Fruit fly (Drosophila melanogaster): ENCODE results near the gene CG17646.

The CG17646 gene

dm6 chr2L:1737057-1737581 is 4.8 kb downstream of the CG17646 start:
- peak; percentile 67 for TF ChIP-seq CG14711 (tag; optimal IDR thresholded peaks at IDR 0.05)
- TF ChIP-seq Crg-1 (GFP tag; optimal IDR thresholded peaks at IDR 0.05): no peak
- TF ChIP-seq bab1 (GFP tag; optimal IDR thresholded peaks at IDR 0.05): peak; percentile 71
- TF ChIP-seq CG11617 (GFP tag; optimal IDR thresholded peaks at IDR 0.05): no peak
- peak; percentile 21 for TF ChIP-seq CG5204 (GFP tag; optimal IDR thresholded peaks at IDR 0.05)
- TF ChIP-seq Mnt (GFP tag; optimal IDR thresholded peaks at IDR 0.05): peak; percentile 70
- TF ChIP-seq Hr96 (GFP tag; optimal IDR thresholded peaks at IDR 0.05): peak; percentile 26
- TF ChIP-seq CG7101 (tag; optimal IDR thresholded peaks at IDR 0.05): peak; percentile 50
- peak; percentile 57 for TF ChIP-seq pad (GFP tag; optimal IDR thresholded peaks at IDR 0.05)
- no peak for TF ChIP-seq Clk (GFP tag; optimal IDR thresholded peaks at IDR 0.05)
- TF ChIP-seq cic (GFP tag; optimal IDR thresholded peaks at IDR 0.05): no peak
- no peak for TF ChIP-seq CG7045 (GFP tag; optimal IDR thresholded peaks at IDR 0.05)
- peak; percentile 35 for TF ChIP-seq tj (GFP tag; optimal IDR thresholded peaks at IDR 0.05)
- no peak for TF ChIP-seq CG12768 (GFP tag; optimal IDR thresholded peaks at IDR 0.05)
- TF ChIP-seq CG33017 (tag; optimal IDR thresholded peaks at IDR 0.05): peak; percentile 10
- no peak for TF ChIP-seq toe (GFP tag; optimal IDR thresholded peaks at IDR 0.05)

- TF ChIP-seq Hr96 (GFP tag; optimal IDR thresholded peaks at IDR 0.05): no peak
- TF ChIP-seq CG12768 (GFP tag; optimal IDR thresholded peaks at IDR 0.05): no peak
- TF ChIP-seq Clk (GFP tag; optimal IDR thresholded peaks at IDR 0.05): no peak
- no peak for TF ChIP-seq Mnt (GFP tag; optimal IDR thresholded peaks at IDR 0.05)
- TF ChIP-seq cnc (optimal IDR thresholded peaks at IDR 0.05): no peak
- TF ChIP-seq CG7045 (GFP tag; optimal IDR thresholded peaks at IDR 0.05): no peak
Measured at dm6 chr2L:1738054-1738453, 5.7 kb downstream of the CG17646 start.

dm6 chr2L:1740095-1740494 is 7.8 kb downstream of the CG17646 start:
- TF ChIP-seq CG12768 (GFP tag; optimal IDR thresholded peaks at IDR 0.05) (no peak), toe (GFP tag; optimal IDR thresholded peaks at IDR 0.05) (no peak)

- TF ChIP-seq CG12768 (GFP tag; optimal IDR thresholded peaks at IDR 0.05) (no peak), bab1 (GFP tag; optimal IDR thresholded peaks at IDR 0.05) (no peak), kay (GFP tag; ENCODE audit: borderline replicate concordance) (peak; percentile 66)
Measured at dm6 chr2L:1743800-1744199, 11.5 kb downstream of the CG17646 start.

dm6 chr2L:1748410-1748809 is 16.1 kb downstream of the CG17646 start:
- TF ChIP-seq CG11617 (GFP tag; optimal IDR thresholded peaks at IDR 0.05): no peak
- no peak for TF ChIP-seq kay (GFP tag; ENCODE audit: borderline replicate concordance)
- no peak for TF ChIP-seq CG14711 (tag; optimal IDR thresholded peaks at IDR 0.05)
- no peak for TF ChIP-seq CG33017 (tag; optimal IDR thresholded peaks at IDR 0.05)
- TF ChIP-seq toe (GFP tag; optimal IDR thresholded peaks at IDR 0.05): no peak
- no peak for TF ChIP-seq tj (GFP tag; optimal IDR thresholded peaks at IDR 0.05)
- TF ChIP-seq cic (GFP tag; optimal IDR thresholded peaks at IDR 0.05): no peak
- no peak for TF ChIP-seq CG7101 (tag; optimal IDR thresholded peaks at IDR 0.05)
- no peak for TF ChIP-seq CG5204 (GFP tag; optimal IDR thresholded peaks at IDR 0.05)
- no peak for TF ChIP-seq ovo (GFP tag; optimal IDR thresholded peaks at IDR 0.05)
- TF ChIP-seq bab1 (GFP tag; optimal IDR thresholded peaks at IDR 0.05): no peak

dm6 chr2L:1751953-1752352 is 19.6 kb downstream of the CG17646 start, which contains the start of the genes CG17712 and CG17648:
Gene CG17712 (minus strand): TSS chr2L:1752122.
Gene CG17648 (plus strand): TSS chr2L:1752308.
- TF ChIP-seq CG11617 (GFP tag; optimal IDR thresholded peaks at IDR 0.05) (no peak), Hr96 (GFP tag; optimal IDR thresholded peaks at IDR 0.05) (no peak), bab1 (GFP tag; optimal IDR thresholded peaks at IDR 0.05) (peak; percentile 23)

- no peak for TF ChIP-seq CG11617 (GFP tag; optimal IDR thresholded peaks at IDR 0.05)
- no peak for TF ChIP-seq ovo (GFP tag; optimal IDR thresholded peaks at IDR 0.05)
- no peak for TF ChIP-seq CG12768 (GFP tag; optimal IDR thresholded peaks at IDR 0.05)
- no peak for TF ChIP-seq Mnt (GFP tag; optimal IDR thresholded peaks at IDR 0.05)
- no peak for TF ChIP-seq Clk (GFP tag; optimal IDR thresholded peaks at IDR 0.05)
Measured at dm6 chr2L:1756351-1756750, 24.0 kb downstream of the CG17646 start, which contains the start of gene Gr22f. Gene Gr22f (minus strand): TSS chr2L:1756451.

dm6 chr2L:1758853-1759252 is 26.5 kb downstream of the CG17646 start, which contains the start of gene CG17650:
Gene CG17650 (minus strand): TSS chr2L:1759093.
- TF ChIP-seq Crg-1 (GFP tag; optimal IDR thresholded peaks at IDR 0.05): no peak
- no peak for TF ChIP-seq ovo (GFP tag; optimal IDR thresholded peaks at IDR 0.05)
- TF ChIP-seq bab1 (GFP tag; optimal IDR thresholded peaks at IDR 0.05): no peak
- TF ChIP-seq cic (GFP tag; optimal IDR thresholded peaks at IDR 0.05): no peak

dm6 chr2L:1783762-1784161 is 51.4 kb downstream of the CG17646 start, which contains the start of gene Gr22e:
Gene Gr22e (plus strand): TSS chr2L:1784062.
- TF ChIP-seq CG11617 (GFP tag; optimal IDR thresholded peaks at IDR 0.05) (no peak), pad (GFP tag; optimal IDR thresholded peaks at IDR 0.05) (no peak), Crg-1 (GFP tag; optimal IDR thresholded peaks at IDR 0.05) (no peak), CG5204 (GFP tag; optimal IDR thresholded peaks at IDR 0.05) (no peak), cnc (optimal IDR thresholded peaks at IDR 0.05) (no peak), CG14711 (tag; optimal IDR thresholded peaks at IDR 0.05) (no peak), CG1620 (GFP tag; optimal IDR thresholded peaks at IDR 0.05) (no peak), CG7101 (tag; optimal IDR thresholded peaks at IDR 0.05) (no peak), Mnt (GFP tag; optimal IDR thresholded peaks at IDR 0.05) (no peak), toe (GFP tag; optimal IDR thresholded peaks at IDR 0.05) (no peak)

All from whole organism, adult.